Worm (Caenorhabditis elegans) whole organism, L4 larva: ENCODE data around the gene F43H9.4.

Experiments used
- R02D3.7 ChIP-seq: fragments of 150-350 bp; sonication (generic microtip); optimal IDR thresholded peaks from 3 replicates; lab custom pipeline; 2014; ENCODE audit warnings: missing biosample characterization, missing genetic modification characterization
- aha-1 ChIP-seq: fragments of 150-350 bp; peaks from one replicate; lab custom pipeline; 2014; ENCODE audit warnings: missing biosample characterization, missing genetic modification characterization
- ama-1 ChIP-seq: fragments of 150-350 bp; optimal IDR thresholded peaks from 2 replicates; lab custom pipeline; 2014; ENCODE audit warnings: inconsistent platforms, mixed read lengths
- arid-1 ChIP-seq: fragments of 200-800 bp; sonication (Bioruptor generic); conservative IDR thresholded peaks from 2 replicates; pipeline ENCODE4 v1.3.6; 2022; ENCODE audit warnings: missing genetic modification reagents, missing genetic modification characterization, missing compliant biosample characterization
- ctbp-1 ChIP-seq: fragments of 200-800 bp; sonication (Bioruptor generic); IDR thresholded peaks from 2 replicates; pipeline ENCODE4 v1.3.6; 2022; ENCODE audit warnings: missing genetic modification reagents, missing genetic modification characterization, missing compliant biosample characterization
- daf-16 ChIP-seq, 3 experiments: sonication (generic microtip); optimal IDR thresholded peaks; 2 replicates each; lab custom pipeline; 2016 to 2017; ENCODE audit warnings: missing genetic modification characterization in 3 of 3, missing genetic modification reagents in 3 of 3, mild to moderate bottlenecking in 2 of 3, missing compliant biosample characterization in 2 of 3, missing biosample characterization in 1 of 3, moderate library complexity in 1 of 3
- dmd-6 ChIP-seq: fragments of 200-800 bp; sonication (Bioruptor generic); IDR thresholded peaks from 2 replicates; pipeline ENCODE4 v1.3.6; 2022; ENCODE audit warnings: missing genetic modification reagents, missing genetic modification characterization, missing compliant biosample characterization
- dmd-9 ChIP-seq: fragments of 200-800 bp; sonication (Bioruptor generic); IDR thresholded peaks from 2 replicates; pipeline ENCODE4 v1.3.6; 2022; ENCODE audit warnings: missing genetic modification reagents, missing genetic modification characterization, missing compliant biosample characterization
- dpl-1 ChIP-seq: fragments of 150-350 bp; optimal IDR thresholded peaks from 2 replicates; lab custom pipeline; 2014; ENCODE audit warnings: missing biosample characterization, missing genetic modification reagents, missing genetic modification characterization
- dve-1 ChIP-seq: sonication (generic microtip); optimal IDR thresholded peaks from 2 replicates; lab custom pipeline; 2017; ENCODE audit warnings: antibody characterized with exemption, mild to moderate bottlenecking, missing genetic modification characterization, missing compliant biosample characterization; ENCODE audit not compliant: insufficient read depth
- egl-43 ChIP-seq: fragments of 200-800 bp; sonication (Bioruptor generic); IDR thresholded peaks from 2 replicates; pipeline ENCODE4 v1.3.6; 2022; ENCODE audit warnings: missing genetic modification reagents, missing genetic modification characterization, missing compliant biosample characterization
- hlh-11 ChIP-seq: fragments of 200-800 bp; sonication (Bioruptor generic); optimal IDR thresholded peaks from 2 replicates; lab custom pipeline; 2018; ENCODE audit warnings: mild to moderate bottlenecking, missing genetic modification characterization, missing compliant biosample characterization
- hlh-30 ChIP-seq: sonication (generic microtip); optimal IDR thresholded peaks from 2 replicates; lab custom pipeline; 2017; ENCODE audit warnings: antibody characterized with exemption, mild to moderate bottlenecking, missing genetic modification characterization, missing compliant biosample characterization; ENCODE audit not compliant: insufficient read depth
- hmg-1.1 ChIP-seq: fragments of 200-800 bp; sonication (Bioruptor generic); IDR thresholded peaks from 2 replicates; pipeline ENCODE4 v1.3.6; 2022; ENCODE audit warnings: missing genetic modification reagents, missing genetic modification characterization, missing compliant biosample characterization
- jun-1 ChIP-seq: fragments of 150-350 bp; optimal IDR thresholded peaks from 2 replicates; lab custom pipeline; 2014; ENCODE audit warnings: missing biosample characterization, missing genetic modification reagents, missing genetic modification characterization
- lin-15B ChIP-seq: fragments of 150-350 bp; sonication (generic microtip); optimal IDR thresholded peaks from 3 replicates; lab custom pipeline; 2014; ENCODE audit warnings: missing biosample characterization, missing genetic modification characterization
- lin-29 ChIP-seq: fragments of 200-800 bp; sonication (Bioruptor generic); IDR thresholded peaks from 2 replicates; pipeline ENCODE4 v1.3.6; 2022; ENCODE audit warnings: missing genetic modification reagents, missing genetic modification characterization, missing compliant biosample characterization
- lsy-2 ChIP-seq, 2 experiments: fragments of 150-350 bp in 1 of 2; sonication (generic microtip) in 1 of 2; optimal IDR thresholded peaks; 2 replicates each; lab custom pipeline; 2014 to 2017; ENCODE audit warnings: missing biosample characterization in 2 of 2, missing genetic modification characterization in 2 of 2
- mdl-1 ChIP-seq, 2 experiments: fragments of 150-350 bp in 1 of 2; sonication (generic microtip) in 1 of 2; optimal IDR thresholded peaks; 2 replicates each; lab custom pipeline; 2014 to 2017; ENCODE audit warnings: missing biosample characterization in 2 of 2, missing genetic modification characterization in 2 of 2
- mdt-29 ChIP-seq: fragments of 200-800 bp; sonication (Bioruptor generic); IDR thresholded peaks from 2 replicates; pipeline ENCODE4 v1.3.6; 2022; ENCODE audit warnings: missing genetic modification reagents, missing genetic modification characterization, missing compliant biosample characterization
- mep-1 ChIP-seq: fragments of 150-350 bp; sonication (generic microtip); optimal IDR thresholded peaks from 3 replicates; lab custom pipeline; 2014; ENCODE audit warnings: missing biosample characterization, missing genetic modification characterization
- mes-2 ChIP-seq: sonication (generic microtip); optimal IDR thresholded peaks from 2 replicates; lab custom pipeline; 2016; ENCODE audit warnings: missing genotype, mild to moderate bottlenecking, missing genetic modification characterization, missing compliant biosample characterization; ENCODE audit not compliant: poor library complexity, severe bottlenecking
- mxl-3 ChIP-seq: fragments of 200-800 bp; sonication (Bioruptor generic); optimal IDR thresholded peaks from 2 replicates; lab custom pipeline; 2018; ENCODE audit warnings: mild to moderate bottlenecking, missing genetic modification characterization, missing compliant biosample characterization
- nhr-10 ChIP-seq: fragments of 150-350 bp; optimal IDR thresholded peaks from 2 replicates; lab custom pipeline; 2014; ENCODE audit warnings: missing biosample characterization, missing genetic modification characterization
- nhr-28 ChIP-seq: fragments of 150-350 bp; optimal IDR thresholded peaks from 2 replicates; lab custom pipeline; 2014; ENCODE audit warnings: missing biosample characterization, missing genetic modification characterization
- nhr-48 ChIP-seq: sonication (generic microtip); optimal IDR thresholded peaks from 2 replicates; lab custom pipeline; 2016; ENCODE audit warnings: mild to moderate bottlenecking, missing genetic modification characterization, missing compliant biosample characterization
- nhr-6 ChIP-seq: fragments of 150-350 bp; optimal IDR thresholded peaks from 2 replicates; lab custom pipeline; 2014; ENCODE audit warnings: missing biosample characterization, missing genetic modification characterization
- pqm-1 ChIP-seq: sonication (generic microtip); optimal IDR thresholded peaks from 2 replicates; lab custom pipeline; 2017; ENCODE audit warnings: missing biosample characterization, missing genetic modification characterization
- rbr-2 ChIP-seq: sonication (generic microtip); optimal IDR thresholded peaks from 2 replicates; lab custom pipeline; 2016; ENCODE audit warnings: missing genotype, missing genetic modification characterization, missing compliant biosample characterization
- set-16 ChIP-seq: fragments of 200-800 bp; sonication (Bioruptor generic); IDR thresholded peaks from 2 replicates; pipeline ENCODE4 v1.3.6; 2022; ENCODE audit warnings: missing genetic modification reagents, missing genetic modification characterization, missing compliant biosample characterization
- snpc-1.2 ChIP-seq: fragments of 200-800 bp; sonication (Bioruptor generic); IDR thresholded peaks from 2 replicates; pipeline ENCODE4 v1.3.6; 2022; ENCODE audit warnings: missing genetic modification reagents, missing genetic modification characterization, missing compliant biosample characterization
- unc-62 ChIP-seq, 3 experiments: fragments of 150-350 bp in 1 of 3; sonication (generic microtip); optimal IDR thresholded peaks in 2 of 3; peaks in 1 of 3; 1 replicate in 1 of 3; 2 replicates in 2 of 3; lab custom pipeline; 2014 to 2017; ENCODE audit warnings: missing biosample characterization in 3 of 3, missing genetic modification characterization in 3 of 3, missing genetic modification reagents in 3 of 3, missing genotype in 1 of 3
- zfp-2 ChIP-seq: sonication (generic microtip); optimal IDR thresholded peaks from 2 replicates; lab custom pipeline; 2016; ENCODE audit warnings: mild to moderate bottlenecking, missing genetic modification characterization, missing compliant biosample characterization

F43H9.4 gene

ce11 chrV:8039085-8039525 is 12.6 kb downstream of the F43H9.4 start (continued):
- TF ChIP-seq mep-1 = peak; percentile 79
- TF ChIP-seq dmd-9 (GFP tag; lab: Robert Waterston, UW) = no peak
- TF ChIP-seq daf-16 (GFP tag; optimal IDR thresholded peaks at IDR 0.05; lab: Kevin White, UChicago) = no peak
- no peak for TF ChIP-seq daf-16 (tag; optimal IDR thresholded peaks at IDR 0.05; lab: Kevin White, UChicago)
- no peak for TF ChIP-seq pqm-1

- TF ChIP-seq R02D3.7 (tag; lab: Kevin White, UChicago) (no peak), snpc-1.2 (GFP tag; lab: Robert Waterston, UW) (no peak), nhr-10 (no peak), lsy-2 (tag; optimal IDR thresholded peaks at IDR 0.05; lab: Kevin White, UChicago) (no peak), nhr-6 (tag; lab: Kevin White, UChicago) (no peak), lin-29 (no peak), ama-1 (lab: Kevin White, UChicago) (peak; percentile 70)
Measured at ce11 chrV:8039606-8040005, 13.1 kb downstream of the F43H9.4 start.

- TF ChIP-seq nhr-48 (tag; lab: Kevin White, UChicago) = peak; percentile 51
- peak in 1 of 2 experiments; percentile 60 for TF ChIP-seq lsy-2 (tag; optimal IDR thresholded peaks at IDR 0.05; lab: Kevin White, UChicago)
- TF ChIP-seq mdt-29 (GFP tag; lab: Robert Waterston, UW) = peak; percentile 73; the same call in 1 of the 2 replicates
- TF ChIP-seq jun-1 (tag; lab: Kevin White, UChicago) = peak; percentile 8
- TF ChIP-seq hlh-30 (tag; lab: Kevin White, UChicago) = peak; percentile 42
- TF ChIP-seq zfp-2 (tag; lab: Kevin White, UChicago) = no peak
- peak; percentile 5 for TF ChIP-seq mep-1
- no peak for TF ChIP-seq lin-15B (tag; lab: Kevin White, UChicago)
- TF ChIP-seq dmd-6 (GFP tag; lab: Robert Waterston, UW) = 0 out of 2 replicates have a peak, but pooled peaks have one; percentile 13
- TF ChIP-seq aha-1 (tag; lab: Kevin White, UChicago) = peak; percentile 48
- TF ChIP-seq mdl-1 (tag; optimal IDR thresholded peaks at IDR 0.05; lab: Kevin White, UChicago) = peak in 1 of 2 experiments; percentile 43
- TF ChIP-seq dve-1 (tag; lab: Kevin White, UChicago) = peak; percentile 51
- TF ChIP-seq egl-43 = no peak
- peak; percentile 43 for TF ChIP-seq nhr-28 (tag; lab: Kevin White, UChicago)
- peak; percentile 88 for TF ChIP-seq ama-1 (lab: Kevin White, UChicago)
- no peak for TF ChIP-seq hmg-1.1 (GFP tag; lab: Robert Waterston, UW)
- peak; percentile 43 for TF ChIP-seq hlh-11 (tag; lab: Kevin White, UChicago)
- no peak for TF ChIP-seq arid-1 (GFP tag; lab: Robert Waterston, UW)
- peak; percentile 17 for TF ChIP-seq mxl-3 (GFP tag; lab: Kevin White, UChicago)
- TF ChIP-seq set-16 (GFP tag; lab: Robert Waterston, UW) = peak; percentile 48; the same call in 1 of the 2 replicates
- TF ChIP-seq mes-2 (tag; lab: Kevin White, UChicago) = peak; percentile 4
- TF ChIP-seq rbr-2 = peak; percentile 40
- peak; percentile 8 for TF ChIP-seq dpl-1 (GFP tag; lab: Kevin White, UChicago)
Measured at ce11 chrV:8040247-8041084, 14.0 kb downstream of the F43H9.4 start.

ce11 chrV:8041336-8041868 is 14.9 kb downstream of the F43H9.4 start:
- TF ChIP-seq ctbp-1 (GFP tag; lab: Robert Waterston, UW) = no peak
- TF ChIP-seq unc-62 (GFP tag; optimal IDR thresholded peaks at IDR 0.05 in 1 of 2; lab: Kevin White, UChicago) = peak in 1 of 2 experiments; percentile 94
- no peak for TF ChIP-seq unc-62 (tag; optimal IDR thresholded peaks at IDR 0.05; lab: Kevin White, UChicago)
